Fruit fly (Drosophila melanogaster) whole organism, embryonic: ENCODE measurements around the gene TTLL1A.
A peak's percentile ranks its signal among the peaks of the same experiment; 100 is the strongest.

Experiments used
- Ada2b ChIP-seq: fragments of 200-800 bp; sonication (Bioruptor generic); IDR thresholded peaks from 2 replicates; pipeline ENCODE4 v1.3.6; 2022; ENCODE audit warnings: missing biosample characterization, missing genetic modification characterization
- Blimp-1 ChIP-seq: fragments of 200-800 bp; sonication (Bioruptor generic); optimal IDR thresholded peaks from 3 replicates; lab custom pipeline; 2018; ENCODE audit warnings: missing biosample characterization, missing genetic modification characterization, mild to moderate bottlenecking, moderate library complexity, missing genetic modification reagents
- CG10565 ChIP-seq: fragments of 200-800 bp; sonication (Bioruptor generic); optimal IDR thresholded peaks from 3 replicates; lab custom pipeline; 2016; ENCODE audit warnings: missing biosample characterization, mild to moderate bottlenecking, missing genetic modification characterization
- CG10654 ChIP-seq: fragments of 200-800 bp; sonication (Bioruptor generic); optimal IDR thresholded peaks from 2 replicates; lab custom pipeline; 2016; ENCODE audit warnings: missing biosample characterization, missing genetic modification characterization
- CG11695 ChIP-seq: fragments of 200-800 bp; sonication (Bioruptor generic); IDR thresholded peaks from 3 replicates; pipeline ENCODE4 v1.3.6; 2022; ENCODE audit warnings: missing biosample characterization, missing genetic modification characterization
- CG12391 ChIP-seq: fragments of 200-800 bp; sonication (Bioruptor generic); optimal IDR thresholded peaks from 3 replicates; lab custom pipeline; 2018; ENCODE audit warnings: missing biosample characterization, mild to moderate bottlenecking, missing genetic modification characterization, moderate library complexity
- CG13775 ChIP-seq: fragments of 200-800 bp; sonication (Bioruptor generic); optimal IDR thresholded peaks from 3 replicates; lab custom pipeline; 2017; ENCODE audit warnings: missing biosample characterization, mild to moderate bottlenecking, missing genetic modification characterization
- CG14441 ChIP-seq: fragments of 200-800 bp; sonication (Bioruptor generic); IDR thresholded peaks from 2 replicates; pipeline ENCODE4 v1.3.6; 2022; ENCODE audit warnings: missing biosample characterization, missing genetic modification characterization
- CG15696 ChIP-seq: fragments of 200-800 bp; sonication (Bioruptor generic); optimal IDR thresholded peaks from 2 replicates; lab custom pipeline; 2019; ENCODE audit warnings: missing biosample characterization, mild to moderate bottlenecking, missing genetic modification characterization, moderate library complexity
- CG17359 ChIP-seq: fragments of 200-800 bp; sonication (Bioruptor generic); optimal IDR thresholded peaks from 3 replicates; lab custom pipeline; 2018; ENCODE audit warnings: missing biosample characterization, mild to moderate bottlenecking, missing genetic modification characterization, moderate library complexity
- CG30403 ChIP-seq: fragments of 200-800 bp; sonication (Bioruptor generic); optimal IDR thresholded peaks from 3 replicates; lab custom pipeline; 2016; ENCODE audit warnings: missing biosample characterization, missing genetic modification characterization
- CG33557 ChIP-seq: fragments of 200-800 bp; sonication (Bioruptor generic); optimal IDR thresholded peaks from 2 replicates; lab custom pipeline; 2019; ENCODE audit warnings: missing biosample characterization, mild to moderate bottlenecking, missing genetic modification characterization, moderate library complexity
- CG6689 ChIP-seq: fragments of 200-800 bp; sonication (Bioruptor generic); IDR thresholded peaks from 2 replicates; pipeline ENCODE4 v1.3.6; 2022; ENCODE audit warnings: missing biosample characterization, missing genetic modification characterization
- CG8388 ChIP-seq: fragments of 200-800 bp; sonication (Bioruptor generic); optimal IDR thresholded peaks from 2 replicates; lab custom pipeline; 2019; ENCODE audit warnings: missing biosample characterization, mild to moderate bottlenecking, missing genetic modification characterization, moderate library complexity
- CG8924 ChIP-seq: fragments of 200-800 bp; optimal IDR thresholded peaks from 3 replicates; lab custom pipeline; 2019; ENCODE audit warnings: missing biosample characterization, mild to moderate bottlenecking, missing genetic modification characterization, moderate library complexity
- CG9797 ChIP-seq: fragments of 200-800 bp; sonication (Bioruptor generic); optimal IDR thresholded peaks from 3 replicates; lab custom pipeline; 2018; ENCODE audit warnings: missing biosample characterization, mild to moderate bottlenecking, missing genetic modification characterization
- Chrac-16 ChIP-seq: fragments of 200-800 bp; sonication (Bioruptor generic); optimal IDR thresholded peaks from 3 replicates; lab custom pipeline; 2016; ENCODE audit warnings: missing biosample characterization, missing genetic modification characterization
- Dad ChIP-seq: fragments of 200-800 bp; sonication (Bioruptor generic); optimal IDR thresholded peaks from 3 replicates; lab custom pipeline; 2016; ENCODE audit warnings: missing biosample characterization, missing genetic modification characterization
- Doc2 ChIP-seq: fragments of 200-800 bp; sonication (Bioruptor generic); IDR thresholded peaks from 2 replicates; pipeline ENCODE4 v1.3.6; 2022; ENCODE audit warnings: missing biosample characterization, missing genetic modification characterization
- E2f2 ChIP-seq: fragments of 200-800 bp; sonication (Bioruptor generic); IDR thresholded peaks from 2 replicates; pipeline ENCODE4 v1.3.6; 2022; ENCODE audit warnings: missing biosample characterization, missing genetic modification characterization
- ERR ChIP-seq: fragments of 200-800 bp; sonication (Bioruptor generic); optimal IDR thresholded peaks from 2 replicates; lab custom pipeline; 2016; ENCODE audit warnings: missing biosample characterization, missing genetic modification characterization
- HLH3B ChIP-seq: fragments of 200-800 bp; sonication (Bioruptor generic); IDR thresholded peaks from 2 replicates; pipeline ENCODE4 v1.3.6; 2022; ENCODE audit warnings: missing biosample characterization, missing genetic modification characterization
- HmgD ChIP-seq: fragments of 200-800 bp; sonication (Bioruptor generic); optimal IDR thresholded peaks from 3 replicates; lab custom pipeline; 2016; ENCODE audit warnings: missing biosample characterization, missing genetic modification characterization
- Hr51 ChIP-seq, 2 experiments: fragments of 200-800 bp; sonication (Bioruptor generic); optimal IDR thresholded peaks; 2 replicates in 1 of 2; 3 replicates in 1 of 2; lab custom pipeline; 2016 to 2018; ENCODE audit warnings: missing biosample characterization in 2 of 2, missing genetic modification characterization in 2 of 2, mild to moderate bottlenecking in 1 of 2, moderate library complexity in 1 of 2
- Med ChIP-seq: fragments of 200-800 bp; sonication (Bioruptor generic); peaks from one replicate; lab custom pipeline; 2016; ENCODE audit warnings: missing biosample characterization, missing genetic modification characterization, mild to moderate bottlenecking, inconsistent platforms, moderate library complexity
- NC2α ChIP-seq: fragments of 200-800 bp; sonication (Bioruptor generic); optimal IDR thresholded peaks from 2 replicates; lab custom pipeline; 2016; ENCODE audit warnings: missing biosample characterization, missing genetic modification characterization
- Oli ChIP-seq: fragments of 200-800 bp; sonication (Bioruptor generic); optimal IDR thresholded peaks from 2 replicates; lab custom pipeline; 2018; ENCODE audit warnings: missing biosample characterization, mild to moderate bottlenecking, missing genetic modification characterization, moderate library complexity
- Sox102F ChIP-seq: fragments of 200-800 bp; sonication (Bioruptor generic); optimal IDR thresholded peaks from 2 replicates; lab custom pipeline; 2018; ENCODE audit warnings: missing biosample characterization, mild to moderate bottlenecking, missing genetic modification characterization, moderate library complexity
- Ssrp ChIP-seq: fragments of 200-800 bp; sonication (Bioruptor generic); optimal IDR thresholded peaks from 2 replicates; lab custom pipeline; 2018; ENCODE audit warnings: missing biosample characterization, mild to moderate bottlenecking, missing genetic modification characterization, moderate library complexity
- Xbp1 ChIP-seq: fragments of 200-800 bp; sonication (Bioruptor generic); optimal IDR thresholded peaks from 3 replicates; lab custom pipeline; 2016; ENCODE audit warnings: missing biosample characterization, mild to moderate bottlenecking, missing genetic modification characterization
- Xrp1 ChIP-seq: fragments of 200-800 bp; sonication (Bioruptor generic); IDR thresholded peaks from 2 replicates; pipeline ENCODE4 v1.3.6; 2022; ENCODE audit warnings: missing biosample characterization, missing genetic modification characterization
- bcd ChIP-seq: fragments of 200-800 bp; sonication (Bioruptor generic); optimal IDR thresholded peaks from 2 replicates; lab custom pipeline; 2017; ENCODE audit warnings: missing biosample characterization, mild to moderate bottlenecking, missing genetic modification characterization
- bsh ChIP-seq, 2 experiments: fragments of 200-800 bp; sonication (Bioruptor generic); optimal IDR thresholded peaks; 2 replicates each; lab custom pipeline; 2017 to 2018; ENCODE audit warnings: mild to moderate bottlenecking in 2 of 2, missing biosample characterization in 2 of 2, missing genetic modification characterization in 2 of 2, moderate library complexity in 1 of 2
- cas ChIP-seq: fragments of 200-800 bp; sonication (Bioruptor generic); IDR thresholded peaks from 2 replicates; pipeline ENCODE4 v1.3.6; 2022; ENCODE audit warnings: missing biosample characterization, missing genetic modification characterization
- dmrt99B ChIP-seq: fragments of 200-800 bp; sonication (Bioruptor generic); optimal IDR thresholded peaks from 2 replicates; lab custom pipeline; 2018; ENCODE audit warnings: missing biosample characterization, mild to moderate bottlenecking, missing genetic modification characterization, moderate library complexity
- dpn ChIP-seq, 2 experiments: fragments of 200-800 bp; sonication (Bioruptor generic); optimal IDR thresholded peaks; 3 replicates each; lab custom pipeline; 2016; ENCODE audit warnings: missing biosample characterization in 2 of 2, missing genetic modification characterization in 2 of 2
- dysf ChIP-seq: fragments of 200-800 bp; sonication (Bioruptor generic); IDR thresholded peaks from 3 replicates; pipeline ENCODE4 v1.3.6; 2022; ENCODE audit warnings: missing biosample characterization, missing genetic modification characterization
- fd96Cb ChIP-seq: fragments of 200-800 bp; sonication (Bioruptor generic); optimal IDR thresholded peaks from 2 replicates; lab custom pipeline; 2018; ENCODE audit warnings: missing biosample characterization, mild to moderate bottlenecking, missing genetic modification characterization, moderate library complexity
- gem ChIP-seq: fragments of 200-800 bp; sonication (Bioruptor generic); optimal IDR thresholded peaks from 2 replicates; lab custom pipeline; 2019; ENCODE audit warnings: missing biosample characterization, mild to moderate bottlenecking, missing genetic modification characterization, moderate library complexity
- hkb ChIP-seq, 2 experiments: fragments of 200-800 bp in 1 of 2; fragments of >200 bp in 1 of 2; sonication (Bioruptor generic) in 1 of 2; IDR thresholded peaks in 1 of 2; optimal IDR thresholded peaks in 1 of 2; 2 replicates each; pipeline versions ENCODE4 v1.3.6 to Lab custom; 2017 to 2022; ENCODE audit warnings: missing biosample characterization in 1 of 2, missing genetic modification characterization in 1 of 2
- lbe ChIP-seq: fragments of 200-800 bp; sonication (Bioruptor generic); optimal IDR thresholded peaks from 2 replicates; lab custom pipeline; 2016; ENCODE audit warnings: missing biosample characterization, mild to moderate bottlenecking, missing genetic modification characterization
- phol ChIP-seq: fragments of 200-800 bp; sonication (Bioruptor generic); optimal IDR thresholded peaks from 3 replicates; lab custom pipeline; 2018; ENCODE audit warnings: missing biosample characterization, mild to moderate bottlenecking, missing genetic modification characterization, moderate library complexity
- prd ChIP-seq, 3 experiments: fragments of >200 bp in 2 of 3; fragments of 200-800 bp in 1 of 3; sonication (Bioruptor generic) in 1 of 3; optimal IDR thresholded peaks in 2 of 3; IDR thresholded peaks in 1 of 3; 2 replicates in 2 of 3; 3 replicates in 1 of 3; pipeline versions ENCODE4 v1.3.6 to Lab custom; 2017 to 2022; ENCODE audit warnings: missing biosample characterization in 1 of 3, missing genetic modification characterization in 1 of 3
- row ChIP-seq: fragments of 200-800 bp; sonication (Bioruptor generic); IDR thresholded peaks from 3 replicates; pipeline ENCODE4 v1.3.6; 2022; ENCODE audit warnings: missing biosample characterization, missing genetic modification characterization
- sens ChIP-seq: fragments of 200-800 bp; sonication (Bioruptor generic); peaks from one replicate; lab custom pipeline; 2016; ENCODE audit warnings: missing biosample characterization, missing genetic modification characterization
- sisA ChIP-seq: fragments of 200-800 bp; sonication (Bioruptor generic); IDR thresholded peaks from 2 replicates; pipeline ENCODE4 v1.3.6; 2022; ENCODE audit warnings: missing biosample characterization, missing genetic modification characterization
- tgo ChIP-seq: fragments of 200-800 bp; sonication (Bioruptor generic); IDR thresholded peaks from 3 replicates; pipeline ENCODE4 v1.3.6; 2022; ENCODE audit warnings: missing biosample characterization, missing genetic modification characterization
- unpg ChIP-seq: fragments of 200-800 bp; sonication (Bioruptor generic); optimal IDR thresholded peaks from 3 replicates; lab custom pipeline; 2018; ENCODE audit warnings: missing biosample characterization, mild to moderate bottlenecking, missing genetic modification characterization, moderate library complexity

Gene TTLL1A

DNA sequence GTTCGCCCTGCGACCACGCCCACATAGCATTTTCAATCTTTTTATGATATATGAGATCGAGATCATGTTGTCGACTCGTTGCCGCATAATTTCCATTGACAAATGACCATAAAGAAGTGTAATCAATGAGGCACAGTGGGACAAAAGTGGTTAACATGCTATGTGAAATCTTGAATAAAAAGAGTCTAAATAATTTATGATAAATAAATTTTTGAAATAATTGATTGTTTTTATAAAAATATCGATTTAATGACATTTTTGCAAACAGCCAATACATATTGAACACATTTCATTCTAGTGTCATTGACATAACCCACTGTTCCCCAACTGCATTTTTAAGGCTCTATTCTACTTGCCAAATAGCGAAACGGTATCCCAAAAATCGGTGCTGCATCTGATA, 14.9 kb downstream of the TTLL1A start (continued):
- 0 out of 2 replicates have a peak, but pooled peaks have one; percentile 12 for TF ChIP-seq E2f2
- TF ChIP-seq Med: peak; percentile 10
- TF ChIP-seq Dad (GFP tag; lab: Kevin White, UChicago): no peak
- peak; percentile 6 for TF ChIP-seq sens (GFP tag; lab: Kevin White, UChicago)
- no peak for TF ChIP-seq CG10654 (GFP tag; lab: Kevin White, UChicago)
- peak; percentile 7 for TF ChIP-seq CG17359 (tag; lab: Kevin White, UChicago)
- TF ChIP-seq Xrp1 (GFP tag; lab: Robert Waterston, UW): peak; percentile 50; the same call in 1 of the 2 replicates
- peak; percentile 31; the same call in 1 of the 2 replicates for TF ChIP-seq sisA (GFP tag; lab: Robert Waterston, UW)
- peak; percentile 38; the same call in 1 of the 3 replicates for TF ChIP-seq row (GFP tag; lab: Robert Waterston, UW)
- no peak for TF ChIP-seq prd (optimal IDR thresholded peaks at IDR 0.05; lab: Kevin White, UChicago)
- TF ChIP-seq prd (GFP tag; IDR thresholded peaks at IDR 0.05; lab: Robert Waterston, UW): peak; percentile 39; the same call in 1 of the 3 replicates
- TF ChIP-seq CG6689 (GFP tag; lab: Robert Waterston, UW): peak; percentile 37; the same call in 1 of the 2 replicates
- peak; percentile 10 for TF ChIP-seq Xbp1
- peak; percentile 6 for TF ChIP-seq bcd (GFP tag; lab: Kevin White, UChicago)
- TF ChIP-seq CG8924 (tag; lab: Kevin White, UChicago): no peak
- TF ChIP-seq HLH3B: peak; percentile 29; the same call in 1 of the 2 replicates
- no peak for TF ChIP-seq ERR (GFP tag; lab: Kevin White, UChicago)
- TF ChIP-seq dpn (GFP tag; optimal IDR thresholded peaks at IDR 0.05; lab: Kevin White, UChicago): peak in 1 of 2 experiments; percentile 13
- no peak for TF ChIP-seq CG10565
- 0 out of 2 replicates have a peak, but pooled peaks have one; percentile 13 for TF ChIP-seq CG14441 (GFP tag; lab: Robert Waterston, UW)
- TF ChIP-seq phol (tag; lab: Kevin White, UChicago): peak; percentile 23
- TF ChIP-seq CG30403: peak; percentile 15
- TF ChIP-seq Oli (tag; lab: Kevin White, UChicago): peak; percentile 54
- peak; percentile 8 for TF ChIP-seq Chrac-16 (GFP tag; lab: Kevin White, UChicago)
- no peak for TF ChIP-seq CG15696 (tag; lab: Kevin White, UChicago)
- no peak for TF ChIP-seq hkb (optimal IDR thresholded peaks at IDR 0.05; lab: Kevin White, UChicago)
- TF ChIP-seq hkb (GFP tag; IDR thresholded peaks at IDR 0.05; lab: Robert Waterston, UW): peak; percentile 61
- TF ChIP-seq fd96Cb: peak; percentile 15
- no peak for TF ChIP-seq lbe
- TF ChIP-seq unpg (GFP tag; lab: Kevin White, UChicago): peak; percentile 48
- no peak for TF ChIP-seq cas (GFP tag; lab: Robert Waterston, UW)
- no peak for TF ChIP-seq HmgD (GFP tag; lab: Kevin White, UChicago)
- no peak for TF ChIP-seq NC2α (GFP tag; lab: Kevin White, UChicago)
- TF ChIP-seq CG13775 (GFP tag; lab: Kevin White, UChicago): no peak
- TF ChIP-seq dmrt99B: peak; percentile 31
- peak in 1 of 2 experiments; percentile 50 for TF ChIP-seq Hr51 (GFP tag; optimal IDR thresholded peaks at IDR 0.05; lab: Kevin White, UChicago)
- TF ChIP-seq dysf (GFP tag; lab: Robert Waterston, UW): peak; percentile 39; the same call in 1 of the 3 replicates
- TF ChIP-seq CG11695 (GFP tag; lab: Robert Waterston, UW): 0 out of 3 replicates have a peak, but pooled peaks have one; percentile 40
- TF ChIP-seq Ssrp (tag; lab: Kevin White, UChicago): peak; percentile 37
- peak; percentile 57 for TF ChIP-seq gem
- no peak for TF ChIP-seq CG33557 (GFP tag; lab: Kevin White, UChicago)
- peak in 1 of 2 experiments; percentile 42 for TF ChIP-seq bsh (GFP tag; optimal IDR thresholded peaks at IDR 0.05; lab: Kevin White, UChicago)
- peak; percentile 46 for TF ChIP-seq Sox102F (GFP tag; lab: Kevin White, UChicago)
- 0 out of 2 replicates have a peak, but pooled peaks have one; percentile 14 for TF ChIP-seq Ada2b (GFP tag; lab: Robert Waterston, UW)
- 0 out of 3 replicates have a peak, but pooled peaks have one; percentile 29 for TF ChIP-seq tgo (GFP tag; lab: Robert Waterston, UW)
- TF ChIP-seq CG8388 (GFP tag; lab: Kevin White, UChicago): peak; percentile 11
- peak; percentile 31 for TF ChIP-seq Blimp-1 (GFP tag; lab: Kevin White, UChicago)
- TF ChIP-seq CG9797 (GFP tag; lab: Kevin White, UChicago): no peak
- peak; percentile 21 for TF ChIP-seq CG12391 (tag; lab: Kevin White, UChicago)
- TF ChIP-seq Doc2 (GFP tag; lab: Robert Waterston, UW): no peak
